Fruit fly (Drosophila melanogaster) whole organism, embryonic: Measurements from ENCODE around the gene CG15152.
A peak's percentile ranks its signal among the peaks of the same experiment; 100 is the strongest.

ENCODE experiments used
- Abd-B ChIP-seq: fragments of 200-800 bp; sonication (Bioruptor generic); optimal IDR thresholded peaks from 2 replicates; lab custom pipeline; 2018; ENCODE audit warnings: missing biosample characterization, mild to moderate bottlenecking, missing genetic modification characterization, moderate library complexity
- Atf-2 ChIP-seq: fragments of 200-800 bp; sonication (Bioruptor generic); optimal IDR thresholded peaks from 2 replicates; lab custom pipeline; 2016; ENCODE audit warnings: missing biosample characterization, missing genetic modification characterization
- Bdp1 ChIP-seq: fragments of 200-800 bp; sonication (Bioruptor generic); optimal IDR thresholded peaks from 3 replicates; lab custom pipeline; 2016; ENCODE audit warnings: missing biosample characterization, missing genetic modification characterization
- Bgb ChIP-seq: fragments of 200-800 bp; sonication (Bioruptor generic); IDR thresholded peaks from 2 replicates; pipeline ENCODE4 v1.3.6; 2022; ENCODE audit warnings: missing biosample characterization, missing genetic modification characterization; ENCODE audit not compliant: partially characterized antibody
- CG11504 ChIP-seq: fragments of 200-800 bp; sonication (Bioruptor generic); optimal IDR thresholded peaks from 3 replicates; lab custom pipeline; 2019; ENCODE audit warnings: missing biosample characterization, mild to moderate bottlenecking, missing genetic modification characterization, moderate library complexity
- CG13123 ChIP-seq: fragments of 200-800 bp; sonication (Bioruptor generic); optimal IDR thresholded peaks from 2 replicates; lab custom pipeline; 2016; ENCODE audit warnings: missing biosample characterization, missing genetic modification characterization
- CG13287 ChIP-seq: fragments of 200-800 bp; sonication (Bioruptor generic); IDR thresholded peaks from 2 replicates; pipeline ENCODE4 v1.3.6; 2022; ENCODE audit warnings: missing biosample characterization, missing genetic modification characterization; ENCODE audit not compliant: partially characterized antibody
- CG13894 ChIP-seq: fragments of 200-800 bp; sonication (Bioruptor generic); optimal IDR thresholded peaks from 3 replicates; lab custom pipeline; 2018; ENCODE audit warnings: missing biosample characterization, mild to moderate bottlenecking, missing genetic modification characterization, moderate library complexity
- CG15601 ChIP-seq: fragments of 200-800 bp; sonication (Bioruptor generic); optimal IDR thresholded peaks from 3 replicates; lab custom pipeline; 2019; ENCODE audit warnings: missing biosample characterization, mild to moderate bottlenecking, missing genetic modification characterization, moderate library complexity
- CG15696 ChIP-seq: fragments of 200-800 bp; sonication (Bioruptor generic); optimal IDR thresholded peaks from 2 replicates; lab custom pipeline; 2019; ENCODE audit warnings: missing biosample characterization, mild to moderate bottlenecking, missing genetic modification characterization, moderate library complexity
- CG16813 ChIP-seq: fragments of 200-800 bp; sonication (Bioruptor generic); IDR thresholded peaks from 3 replicates; pipeline ENCODE4 v1.3.6; 2022; ENCODE audit warnings: missing biosample characterization, missing genetic modification characterization; ENCODE audit not compliant: partially characterized antibody
- CG18619 ChIP-seq: fragments of 200-800 bp; sonication (Bioruptor generic); optimal IDR thresholded peaks from 3 replicates; lab custom pipeline; 2017; ENCODE audit warnings: missing biosample characterization, mild to moderate bottlenecking, missing genetic modification characterization
- CG31441 ChIP-seq: fragments of 200-800 bp; sonication (Bioruptor generic); IDR thresholded peaks from 2 replicates; pipeline ENCODE4 v1.3.6; 2022; ENCODE audit warnings: missing biosample characterization, missing genetic modification characterization
- CG3407 ChIP-seq: fragments of 200-800 bp; sonication (Bioruptor generic); optimal IDR thresholded peaks from 2 replicates; lab custom pipeline; 2018; ENCODE audit warnings: missing biosample characterization, mild to moderate bottlenecking, missing genetic modification characterization
- CG34376 ChIP-seq: fragments of 200-800 bp; sonication (Bioruptor generic); optimal IDR thresholded peaks from 2 replicates; lab custom pipeline; 2018; ENCODE audit warnings: missing biosample characterization, mild to moderate bottlenecking, missing genetic modification characterization
- CG4820 ChIP-seq: fragments of 200-800 bp; sonication (Bioruptor generic); optimal IDR thresholded peaks from 3 replicates; lab custom pipeline; 2016; ENCODE audit warnings: missing biosample characterization, missing genetic modification characterization
- CG6654 ChIP-seq: fragments of 200-800 bp; sonication (Bioruptor generic); optimal IDR thresholded peaks from 2 replicates; lab custom pipeline; 2017; ENCODE audit warnings: missing biosample characterization, mild to moderate bottlenecking, missing genetic modification characterization
- CG6813 ChIP-seq: fragments of 200-800 bp; sonication (Bioruptor generic); optimal IDR thresholded peaks from 2 replicates; lab custom pipeline; 2017; ENCODE audit warnings: missing biosample characterization, missing genetic modification characterization, mild to moderate bottlenecking, moderate library complexity, missing genetic modification reagents
- CG7271 ChIP-seq: fragments of 200-800 bp; sonication (Bioruptor generic); optimal IDR thresholded peaks from 2 replicates; lab custom pipeline; 2018; ENCODE audit warnings: missing biosample characterization, mild to moderate bottlenecking, missing genetic modification characterization, moderate library complexity
- CG7928 ChIP-seq: fragments of 200-800 bp; sonication (Bioruptor generic); optimal IDR thresholded peaks from 2 replicates; lab custom pipeline; 2017; ENCODE audit warnings: missing biosample characterization, mild to moderate bottlenecking, missing genetic modification characterization
- Camta ChIP-seq: fragments of 200-800 bp; sonication (Bioruptor generic); optimal IDR thresholded peaks from 2 replicates; lab custom pipeline; 2016; ENCODE audit warnings: missing biosample characterization, missing genetic modification characterization
- D19A ChIP-seq: fragments of 200-800 bp; optimal IDR thresholded peaks from 3 replicates; lab custom pipeline; 2019; ENCODE audit warnings: missing biosample characterization, mild to moderate bottlenecking, missing genetic modification characterization, moderate library complexity
- Dfd ChIP-seq, 2 experiments: fragments of >200 bp; optimal IDR thresholded peaks; 2 replicates each; lab custom pipeline; 2017; ENCODE audit warnings: missing biosample characterization in 2 of 2, missing genetic modification characterization in 2 of 2
- ERR ChIP-seq: fragments of 200-800 bp; sonication (Bioruptor generic); optimal IDR thresholded peaks from 2 replicates; lab custom pipeline; 2016; ENCODE audit warnings: missing biosample characterization, missing genetic modification characterization
- GATAe ChIP-seq: fragments of 200-800 bp; sonication (Bioruptor generic); conservative IDR thresholded peaks from 2 replicates; pipeline ENCODE4 v1.3.6; 2022; ENCODE audit warnings: missing biosample characterization, missing genetic modification characterization
- HLHmδ ChIP-seq: fragments of 200-800 bp; sonication (Bioruptor generic); optimal IDR thresholded peaks from 2 replicates; lab custom pipeline; 2018; ENCODE audit warnings: missing biosample characterization, mild to moderate bottlenecking, missing genetic modification characterization, moderate library complexity
- Hmr ChIP-seq: fragments of 200-800 bp; sonication (Bioruptor generic); optimal IDR thresholded peaks from 3 replicates; lab custom pipeline; 2017; ENCODE audit warnings: mild to moderate bottlenecking, missing biosample characterization, missing genetic modification reagents, missing genetic modification characterization
- Jarid2 ChIP-seq: fragments of 200-800 bp; sonication (Bioruptor generic); optimal IDR thresholded peaks from 3 replicates; lab custom pipeline; 2017; ENCODE audit warnings: mild to moderate bottlenecking, missing biosample characterization, missing genetic modification reagents, missing genetic modification characterization
- MESR4 ChIP-seq: fragments of 200-800 bp; sonication (Bioruptor generic); optimal IDR thresholded peaks from 2 replicates; lab custom pipeline; 2018; ENCODE audit warnings: missing biosample characterization, mild to moderate bottlenecking, missing genetic modification characterization, moderate library complexity
- Mad ChIP-seq: fragments of 200-800 bp; sonication (Bioruptor generic); optimal IDR thresholded peaks from 2 replicates; lab custom pipeline; 2016; ENCODE audit warnings: missing biosample characterization, missing genetic modification characterization
- Myb ChIP-seq: fragments of 200-800 bp; sonication (Bioruptor generic); optimal IDR thresholded peaks from 2 replicates; lab custom pipeline; 2016; ENCODE audit warnings: missing biosample characterization, missing genetic modification characterization
- Oaz ChIP-seq: fragments of 200-800 bp; sonication (Bioruptor generic); IDR thresholded peaks from 2 replicates; pipeline ENCODE4 v1.3.6; 2022; ENCODE audit warnings: missing biosample characterization, missing genetic modification characterization
- Scr ChIP-seq: fragments of 200-800 bp; sonication (Bioruptor generic); IDR thresholded peaks from 2 replicates; pipeline ENCODE4 v1.3.6; 2022; ENCODE audit warnings: missing biosample characterization, missing genetic modification characterization; ENCODE audit not compliant: partially characterized antibody
- Trl ChIP-seq, 3 experiments: fragments of >200 bp in 2 of 3; fragments of 200-800 bp in 1 of 3; sonication (Bioruptor generic) in 1 of 3; optimal IDR thresholded peaks; 2 replicates in 1 of 3; 3 replicates in 2 of 3; lab custom pipeline; 2016 to 2017; ENCODE audit warnings: missing biosample characterization in 1 of 3, missing genetic modification characterization in 1 of 3
- Xbp1 ChIP-seq: fragments of 200-800 bp; sonication (Bioruptor generic); optimal IDR thresholded peaks from 3 replicates; lab custom pipeline; 2016; ENCODE audit warnings: missing biosample characterization, mild to moderate bottlenecking, missing genetic modification characterization
- ab ChIP-seq: fragments of 200-800 bp; sonication (Bioruptor generic); optimal IDR thresholded peaks from 2 replicates; lab custom pipeline; 2016; ENCODE audit warnings: missing biosample characterization, missing genetic modification characterization
- chif ChIP-seq, 2 experiments: fragments of 200-800 bp; sonication (Bioruptor generic); optimal IDR thresholded peaks; 3 replicates each; lab custom pipeline; 2016; ENCODE audit warnings: missing biosample characterization in 2 of 2, missing genetic modification characterization in 2 of 2
- disco-r ChIP-seq: fragments of 200-800 bp; sonication (Bioruptor generic); optimal IDR thresholded peaks from 2 replicates; lab custom pipeline; 2016; ENCODE audit warnings: missing biosample characterization, missing genetic modification characterization
- dpn ChIP-seq, 2 experiments: fragments of 200-800 bp; sonication (Bioruptor generic); optimal IDR thresholded peaks; 3 replicates each; lab custom pipeline; 2016; ENCODE audit warnings: missing biosample characterization in 2 of 2, missing genetic modification characterization in 2 of 2
- ewg ChIP-seq: fragments of 200-800 bp; sonication (Bioruptor generic); optimal IDR thresholded peaks from 3 replicates; lab custom pipeline; 2017; ENCODE audit warnings: mild to moderate bottlenecking, missing biosample characterization, missing genetic modification reagents, missing genetic modification characterization
- grau ChIP-seq: fragments of 200-800 bp; optimal IDR thresholded peaks from 3 replicates; lab custom pipeline; 2019; ENCODE audit warnings: missing biosample characterization, mild to moderate bottlenecking, missing genetic modification characterization, moderate library complexity
- hb ChIP-seq: fragments of 200-800 bp; sonication (Bioruptor generic); IDR thresholded peaks from 3 replicates; pipeline ENCODE4 v1.3.6; 2022; ENCODE audit warnings: missing biosample characterization, missing genetic modification characterization; ENCODE audit not compliant: partially characterized antibody
- hth ChIP-seq: fragments of >200 bp; optimal IDR thresholded peaks from 2 replicates; lab custom pipeline; 2017; ENCODE audit warnings: inconsistent platforms
- luna ChIP-seq: fragments of 200-800 bp; sonication (Bioruptor generic); optimal IDR thresholded peaks from 2 replicates; lab custom pipeline; 2016; ENCODE audit warnings: missing biosample characterization, missing genetic modification characterization
- phol ChIP-seq: fragments of 200-800 bp; sonication (Bioruptor generic); optimal IDR thresholded peaks from 3 replicates; lab custom pipeline; 2018; ENCODE audit warnings: missing biosample characterization, mild to moderate bottlenecking, missing genetic modification characterization, moderate library complexity
- trem ChIP-seq: fragments of 200-800 bp; optimal IDR thresholded peaks from 3 replicates; lab custom pipeline; 2019; ENCODE audit warnings: missing biosample characterization, mild to moderate bottlenecking, missing genetic modification characterization, moderate library complexity
- vfl ChIP-seq: fragments of 200-800 bp; sonication (Bioruptor generic); optimal IDR thresholded peaks from 2 replicates; lab custom pipeline; 2016; ENCODE audit warnings: missing biosample characterization, missing genetic modification characterization
- wdn ChIP-seq: fragments of 200-800 bp; sonication (Bioruptor generic); IDR thresholded peaks from 2 replicates; pipeline ENCODE4 v1.3.6; 2022; ENCODE audit warnings: missing biosample characterization, missing genetic modification characterization

Gene CG15152

dm6 chr2L:18148552-18149219 is 34.3 kb downstream of the CG15152 start (continued):
- no peak for TF ChIP-seq vfl (GFP tag; lab: Kevin White, UChicago)
- no peak for TF ChIP-seq Myb (GFP tag; lab: Kevin White, UChicago)
- TF ChIP-seq GATAe (GFP tag; lab: Robert Waterston, UW), result peak; percentile 92
- TF ChIP-seq CG6654 (GFP tag; lab: Kevin White, UChicago), result peak; percentile 14
- peak; percentile 88 for TF ChIP-seq CG6813
- TF ChIP-seq CG34376, result peak; percentile 95
- TF ChIP-seq hth, result no peak
- peak; percentile 14 to 36 for TF ChIP-seq dpn (GFP tag; optimal IDR thresholded peaks at IDR 0.05; lab: Kevin White, UChicago)
- TF ChIP-seq ewg, result peak; percentile 49
- no peak for TF ChIP-seq phol
- TF ChIP-seq ERR (GFP tag; lab: Kevin White, UChicago), result no peak
- no peak for TF ChIP-seq Trl (optimal IDR thresholded peaks at IDR 0.05; lab: Kevin White, UChicago)
- TF ChIP-seq Trl (GFP tag; optimal IDR thresholded peaks at IDR 0.05; lab: Kevin White, UChicago), result peak; percentile 64
- TF ChIP-seq Oaz (GFP tag; lab: Robert Waterston, UW), result no peak
- peak in 1 of 2 experiments; percentile 74 for TF ChIP-seq chif (GFP tag; optimal IDR thresholded peaks at IDR 0.05; lab: Kevin White, UChicago)
- TF ChIP-seq Bgb (GFP tag; lab: Robert Waterston, UW), result no peak
- TF ChIP-seq Camta (GFP tag; lab: Kevin White, UChicago), result peak; percentile 58
- TF ChIP-seq Scr (GFP tag; lab: Robert Waterston, UW), result no peak
- no peak for TF ChIP-seq Abd-B (GFP tag; lab: Kevin White, UChicago)
- TF ChIP-seq grau (tag; lab: Kevin White, UChicago), result peak; percentile 43
- peak; percentile 43 for TF ChIP-seq Bdp1
- peak; percentile 51 for TF ChIP-seq CG13123 (GFP tag; lab: Kevin White, UChicago)
- no peak for TF ChIP-seq CG16813 (GFP tag; lab: Robert Waterston, UW)
- TF ChIP-seq Jarid2, result peak; percentile 47
- peak; percentile 50 for TF ChIP-seq CG11504 (tag; lab: Kevin White, UChicago)
- peak; percentile 6 for TF ChIP-seq trem (tag; lab: Kevin White, UChicago)
- peak; percentile 85 for TF ChIP-seq Hmr (GFP tag; lab: Kevin White, UChicago)
- TF ChIP-seq CG15601 (tag; lab: Kevin White, UChicago), result peak; percentile 67
- TF ChIP-seq CG3407 (GFP tag; lab: Kevin White, UChicago), result peak; percentile 84
- peak; percentile 63 for TF ChIP-seq CG13894 (tag; lab: Kevin White, UChicago)
- no peak for TF ChIP-seq luna
- TF ChIP-seq wdn (GFP tag; lab: Robert Waterston, UW), result 0 out of 2 replicates have a peak, but pooled peaks have one; percentile 13
- peak; percentile 14 for TF ChIP-seq CG7928 (GFP tag; lab: Kevin White, UChicago)
- TF ChIP-seq Dfd (GFP tag; optimal IDR thresholded peaks at IDR 0.05; lab: Kevin White, UChicago), result no peak
- peak; percentile 45; the same call in 1 of the 2 replicates for TF ChIP-seq CG31441 (GFP tag; lab: Robert Waterston, UW)
- peak; percentile 7 for TF ChIP-seq D19A (tag; lab: Kevin White, UChicago)
- no peak for TF ChIP-seq Atf-2 (GFP tag; lab: Kevin White, UChicago)
- TF ChIP-seq Xbp1 (GFP tag; lab: Kevin White, UChicago), result no peak
- peak; percentile 61 for TF ChIP-seq Mad (GFP tag; lab: Kevin White, UChicago)
- TF ChIP-seq hb, result no peak
- peak; percentile 14 for TF ChIP-seq MESR4 (GFP tag; lab: Kevin White, UChicago)
- TF ChIP-seq CG7271 (tag; lab: Kevin White, UChicago), result peak; percentile 37
- peak; percentile 38 for TF ChIP-seq CG4820 (GFP tag; lab: Kevin White, UChicago)
- no peak for TF ChIP-seq CG13287 (GFP tag; lab: Robert Waterston, UW)
- peak; percentile 34 for TF ChIP-seq disco-r
- peak; percentile 87 for TF ChIP-seq HLHmδ (GFP tag; lab: Kevin White, UChicago)
- no peak for TF ChIP-seq ab (GFP tag; lab: Kevin White, UChicago)
- TF ChIP-seq CG18619 (GFP tag; lab: Kevin White, UChicago), result peak; percentile 56
- peak; percentile 52 for TF ChIP-seq CG15696 (tag; lab: Kevin White, UChicago)
